Worm (Caenorhabditis elegans) whole organism, L4 larva: ENCODE measurements around the gene nhr-70.
A peak's percentile ranks its signal among the peaks of the same experiment; 100 is the strongest.

ENCODE experiments used
- R02D3.7 ChIP-seq: fragments of 150-350 bp; sonication (generic microtip); optimal IDR thresholded peaks from 3 replicates; lab custom pipeline; 2014; ENCODE audit warnings: missing biosample characterization, missing genetic modification characterization
- ZK546.5 ChIP-seq, 2 experiments: sonication (generic microtip); optimal IDR thresholded peaks; 2 replicates each; lab custom pipeline; 2017; ENCODE audit warnings: missing biosample characterization in 2 of 2, missing genetic modification characterization in 2 of 2
- aly-2 ChIP-seq: sonication (generic microtip); optimal IDR thresholded peaks from 2 replicates; lab custom pipeline; 2018; ENCODE audit warnings: missing biosample characterization, missing genetic modification characterization
- fkh-10 ChIP-seq: fragments of 150-350 bp; optimal IDR thresholded peaks from 2 replicates; lab custom pipeline; 2014; ENCODE audit warnings: missing biosample characterization, missing genetic modification reagents, missing genetic modification characterization
- lsy-2 ChIP-seq, 2 experiments: fragments of 150-350 bp in 1 of 2; sonication (generic microtip) in 1 of 2; optimal IDR thresholded peaks; 2 replicates each; lab custom pipeline; 2014 to 2017; ENCODE audit warnings: missing biosample characterization in 2 of 2, missing genetic modification characterization in 2 of 2
- nhr-237 ChIP-seq: sonication (generic microtip); optimal IDR thresholded peaks from 2 replicates; lab custom pipeline; 2017; ENCODE audit warnings: missing biosample characterization, missing genetic modification characterization
- nhr-25 ChIP-seq: sonication (generic microtip); optimal IDR thresholded peaks from 2 replicates; lab custom pipeline; 2017; ENCODE audit warnings: missing genetic modification characterization, mild to moderate bottlenecking, missing compliant biosample characterization, antibody characterized with exemption, moderate library complexity, borderline replicate concordance; ENCODE audit not compliant: insufficient read depth
- nhr-41 ChIP-seq: fragments of 200-800 bp; sonication (Bioruptor generic); IDR thresholded peaks from 2 replicates; pipeline ENCODE4 v1.3.6; 2022; ENCODE audit warnings: missing genetic modification reagents, missing genetic modification characterization, missing compliant biosample characterization
- rbr-2 ChIP-seq: sonication (generic microtip); optimal IDR thresholded peaks from 2 replicates; lab custom pipeline; 2016; ENCODE audit warnings: missing genotype, missing genetic modification characterization, missing compliant biosample characterization
- snpc-1.2 ChIP-seq: fragments of 200-800 bp; sonication (Bioruptor generic); IDR thresholded peaks from 2 replicates; pipeline ENCODE4 v1.3.6; 2022; ENCODE audit warnings: missing genetic modification reagents, missing genetic modification characterization, missing compliant biosample characterization

DNA sequence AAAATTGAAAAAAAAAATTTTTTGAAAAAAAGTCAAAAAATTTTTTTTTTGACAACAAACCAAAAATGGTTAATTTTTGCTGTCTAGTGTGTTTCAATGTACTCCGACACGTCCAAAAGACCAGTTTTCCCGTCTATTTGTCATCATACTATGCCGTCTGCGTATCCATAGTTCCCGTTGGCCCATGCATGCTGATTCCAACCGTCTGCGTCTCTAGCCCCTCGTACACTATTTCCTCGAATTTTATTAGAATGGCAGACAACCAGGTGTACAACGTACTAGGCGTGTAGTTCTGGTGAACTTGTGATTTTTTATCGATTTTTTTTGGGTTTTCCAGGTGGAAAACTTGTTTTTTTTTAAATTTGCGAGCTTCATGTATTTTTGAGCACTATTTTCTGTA is 1.9 kb upstream of the nhr-70 start:
- TF ChIP-seq aly-2 (no peak), R02D3.7 (tag; lab: Kevin White, UChicago) (no peak), nhr-237 (tag; lab: Kevin White, UChicago) (no peak), nhr-41 (GFP tag; lab: Robert Waterston, UW) (no peak), ZK546.5 (tag; optimal IDR thresholded peaks at IDR 0.05; lab: Kevin White, UChicago) (no peak), nhr-25 (tag; lab: Kevin White, UChicago) (peak; percentile 12), rbr-2 (tag; lab: Kevin White, UChicago) (peak; percentile 40), lsy-2 (tag; optimal IDR thresholded peaks at IDR 0.05; lab: Kevin White, UChicago) (peak in 1 of 2 experiments; percentile 60), fkh-10 (GFP tag; lab: Kevin White, UChicago) (no peak), snpc-1.2 (no peak)
